Fruit fly (Drosophila melanogaster) whole organism, pupa: ENCODE results near the gene dpr3.

Source experiments
- CG10348 ChIP-seq: fragments of 200-800 bp; sonication (Bioruptor generic); IDR thresholded peaks from 2 replicates; pipeline ENCODE4 v1.3.6; 2022; ENCODE audit warnings: missing biosample characterization, missing genetic modification characterization
- CG12605 ChIP-seq: fragments of 200-800 bp; sonication (Bioruptor generic); IDR thresholded peaks from 2 replicates; pipeline ENCODE4 v1.3.6; 2022; ENCODE audit warnings: missing biosample characterization, missing genetic modification characterization
- CG13204 ChIP-seq: fragments of 200-800 bp; sonication (Bioruptor generic); optimal IDR thresholded peaks from 2 replicates; lab custom pipeline; 2018; ENCODE audit warnings: missing biosample characterization, mild to moderate bottlenecking, missing genetic modification characterization, moderate library complexity
- CG14655 ChIP-seq: fragments of 200-800 bp; sonication (Bioruptor generic); optimal IDR thresholded peaks from 3 replicates; lab custom pipeline; 2017; ENCODE audit warnings: mild to moderate bottlenecking, missing biosample characterization, missing genetic modification reagents, missing genetic modification characterization
- CG15710 ChIP-seq: fragments of 200-800 bp; sonication (Bioruptor generic); optimal IDR thresholded peaks from 2 replicates; lab custom pipeline; 2018; ENCODE audit warnings: missing biosample characterization, mild to moderate bottlenecking, missing genetic modification characterization, moderate library complexity
- CG17806 ChIP-seq: fragments of 200-800 bp; sonication (Bioruptor generic); optimal IDR thresholded peaks from 2 replicates; lab custom pipeline; 2018; ENCODE audit warnings: missing biosample characterization, mild to moderate bottlenecking, missing genetic modification characterization, moderate library complexity
- CG32121 ChIP-seq: fragments of 200-800 bp; sonication (Bioruptor generic); IDR thresholded peaks from 2 replicates; pipeline ENCODE4 v1.3.6; 2022; ENCODE audit warnings: missing biosample characterization, missing genetic modification characterization
- CG34367 ChIP-seq: fragments of 200-800 bp; sonication (Bioruptor generic); optimal IDR thresholded peaks from 2 replicates; lab custom pipeline; 2018; ENCODE audit warnings: missing biosample characterization, mild to moderate bottlenecking, missing genetic modification characterization
- CG4496 ChIP-seq: fragments of 200-800 bp; sonication (Bioruptor generic); IDR thresholded peaks from 3 replicates; pipeline ENCODE4 v1.3.6; 2022; ENCODE audit warnings: missing biosample characterization, missing genetic modification characterization
- CG8159 ChIP-seq: fragments of 200-800 bp; sonication (Bioruptor generic); optimal IDR thresholded peaks from 3 replicates; lab custom pipeline; 2018; ENCODE audit warnings: missing biosample characterization, mild to moderate bottlenecking, missing genetic modification characterization, moderate library complexity
- CG8301 ChIP-seq: fragments of 200-800 bp; sonication (Bioruptor generic); optimal IDR thresholded peaks from 2 replicates; lab custom pipeline; 2018; ENCODE audit warnings: missing biosample characterization, mild to moderate bottlenecking, missing genetic modification characterization
- CG9948 ChIP-seq: fragments of 200-800 bp; sonication (Bioruptor generic); optimal IDR thresholded peaks from 2 replicates; lab custom pipeline; 2018; ENCODE audit warnings: missing biosample characterization, mild to moderate bottlenecking, missing genetic modification characterization, moderate library complexity
- D1 ChIP-seq: fragments of 200-800 bp; sonication (Bioruptor generic); optimal IDR thresholded peaks from 2 replicates; lab custom pipeline; 2018; ENCODE audit warnings: missing biosample characterization, mild to moderate bottlenecking, missing genetic modification characterization, moderate library complexity
- EcR ChIP-seq: fragments of 200-800 bp; sonication (Bioruptor generic); optimal IDR thresholded peaks from 3 replicates; lab custom pipeline; 2019; ENCODE audit warnings: missing biosample characterization, missing genetic modification characterization, mild to moderate bottlenecking, moderate library complexity, missing genetic modification reagents
- Ets98B ChIP-seq: fragments of 200-800 bp; sonication (Bioruptor generic); IDR thresholded peaks from 2 replicates; pipeline ENCODE4 v1.3.6; 2022; ENCODE audit warnings: missing biosample characterization, missing genetic modification characterization
- Pif1A ChIP-seq: fragments of 200-800 bp; sonication (Bioruptor generic); optimal IDR thresholded peaks from 3 replicates; lab custom pipeline; 2016; ENCODE audit warnings: missing biosample characterization, missing genetic modification characterization
- Pif1B ChIP-seq: fragments of 200-800 bp; sonication (Bioruptor generic); optimal IDR thresholded peaks from 3 replicates; lab custom pipeline; 2016; ENCODE audit warnings: missing biosample characterization, missing genetic modification characterization
- Snoo ChIP-seq: fragments of 200-800 bp; sonication (Bioruptor generic); optimal IDR thresholded peaks from 3 replicates; lab custom pipeline; 2017; ENCODE audit warnings: missing biosample characterization, mild to moderate bottlenecking, missing genetic modification characterization, inconsistent platforms
- fd96Ca ChIP-seq: fragments of 200-800 bp; sonication (Bioruptor generic); IDR thresholded peaks from 3 replicates; pipeline ENCODE4 v1.3.6; 2022; ENCODE audit warnings: missing biosample characterization, missing genetic modification characterization
- gl ChIP-seq: fragments of 200-800 bp; sonication (Bioruptor generic); optimal IDR thresholded peaks from 2 replicates; lab custom pipeline; 2018; ENCODE audit warnings: missing biosample characterization, mild to moderate bottlenecking, missing genetic modification characterization
- rn ChIP-seq: fragments of 200-800 bp; sonication (Bioruptor generic); IDR thresholded peaks from 2 replicates; pipeline ENCODE4 v1.3.6; 2022; ENCODE audit warnings: missing biosample characterization, missing genetic modification characterization

The dpr3 gene

DNA sequence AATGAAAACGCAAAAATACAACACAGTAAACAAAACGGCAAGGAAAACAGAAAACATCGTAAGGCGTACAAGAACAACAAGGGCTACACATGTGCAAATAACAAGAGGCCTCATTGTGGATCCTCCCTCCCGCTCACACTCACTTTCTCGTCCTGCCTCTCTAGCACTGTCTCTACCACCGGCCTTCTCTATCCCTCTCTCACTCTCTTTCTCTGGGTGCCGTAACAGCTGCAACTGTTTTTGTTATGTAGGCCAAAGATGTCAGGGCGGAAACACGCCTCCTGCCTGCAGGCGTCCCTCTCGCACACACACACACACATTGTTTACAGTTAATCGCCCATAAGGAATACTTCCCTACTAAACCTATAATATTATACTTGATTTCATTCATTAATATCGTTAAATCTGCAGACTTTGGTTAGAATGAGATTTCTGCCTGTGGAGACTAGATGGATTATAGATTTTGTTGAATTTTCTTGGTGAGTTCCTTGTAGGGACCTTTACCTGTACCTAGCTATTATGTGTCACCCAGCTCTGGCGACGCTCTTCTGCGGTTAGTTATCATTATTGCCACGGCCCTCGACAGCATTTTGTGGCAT is 95.7 kb downstream of the dpr3 start:
- TF ChIP-seq CG10348 (no peak), CG32121 (no peak), CG8159 (tag; lab: Kevin White, UChicago) (peak; percentile 13), CG4496 (peak; percentile 41; the same call in 1 of the 3 replicates), Ets98B (GFP tag; lab: Robert Waterston, UW) (no peak), CG34367 (no peak), Pif1A (GFP tag; lab: Kevin White, UChicago) (no peak), CG15710 (tag; lab: Kevin White, UChicago) (peak; percentile 10), D1 (tag; lab: Kevin White, UChicago) (no peak), CG17806 (tag; lab: Kevin White, UChicago) (no peak)

DNA sequence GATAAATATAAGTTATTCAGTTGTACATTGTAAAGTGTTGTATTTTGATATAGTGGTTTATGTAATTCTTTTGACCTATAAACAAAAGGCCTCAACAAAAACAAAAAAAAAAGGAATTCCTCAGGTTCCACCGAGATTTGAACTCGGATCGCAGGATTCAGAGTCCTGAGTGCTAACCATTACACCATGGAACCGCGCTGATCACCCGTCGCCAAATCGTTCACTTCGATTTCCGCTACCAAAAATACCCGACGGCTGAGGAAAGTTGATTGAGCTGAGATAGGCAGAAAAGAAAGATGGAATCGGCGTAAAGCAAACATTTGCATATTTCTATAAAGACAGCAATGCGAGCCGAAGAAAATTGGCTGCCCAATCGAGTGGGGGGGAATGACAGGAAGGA is 96.6 kb downstream of the dpr3 start:
- TF ChIP-seq CG15710 (tag; lab: Kevin White, UChicago), result no peak
- no peak for TF ChIP-seq rn (GFP tag; lab: Robert Waterston, UW)
- no peak for TF ChIP-seq fd96Ca (GFP tag; lab: Robert Waterston, UW)
- no peak for TF ChIP-seq Pif1B (GFP tag; lab: Kevin White, UChicago)
- TF ChIP-seq CG14655 (GFP tag; lab: Kevin White, UChicago), result no peak
- TF ChIP-seq gl (tag; lab: Kevin White, UChicago), result no peak
- TF ChIP-seq CG32121, result no peak
- no peak for TF ChIP-seq CG9948 (tag; lab: Kevin White, UChicago)
- no peak for TF ChIP-seq Pif1A (GFP tag; lab: Kevin White, UChicago)
- TF ChIP-seq CG17806 (tag; lab: Kevin White, UChicago), result no peak
- TF ChIP-seq Ets98B (GFP tag; lab: Robert Waterston, UW), result no peak
- no peak for TF ChIP-seq CG12605 (GFP tag; lab: Robert Waterston, UW)

DNA sequence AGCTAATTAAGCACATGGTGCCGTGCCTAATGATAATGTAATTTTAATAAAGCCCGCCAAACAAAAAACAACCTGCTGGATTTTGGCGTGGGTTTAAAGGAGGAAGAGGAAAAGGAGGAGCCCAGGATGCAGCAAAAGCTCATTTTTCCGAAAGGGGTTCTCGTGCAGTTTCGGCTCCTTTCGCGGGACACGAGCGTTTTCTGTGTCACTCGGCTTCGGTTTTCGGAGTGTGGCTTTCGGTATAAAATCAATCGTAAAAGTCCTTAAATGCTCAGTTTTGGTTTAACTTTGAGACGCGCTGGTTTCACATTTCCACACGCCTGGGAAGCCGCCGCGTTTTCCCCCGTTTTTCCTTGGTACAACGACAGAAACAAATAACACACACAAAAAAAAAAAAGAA is 98.2 kb downstream of the dpr3 start:
- no peak for TF ChIP-seq CG17806 (tag; lab: Kevin White, UChicago)
- TF ChIP-seq CG4496, result no peak
- no peak for TF ChIP-seq rn (GFP tag; lab: Robert Waterston, UW)
- no peak for TF ChIP-seq gl (tag; lab: Kevin White, UChicago)
- TF ChIP-seq CG8159 (tag; lab: Kevin White, UChicago), result no peak
- no peak for TF ChIP-seq CG12605 (GFP tag; lab: Robert Waterston, UW)
- no peak for TF ChIP-seq CG10348
- TF ChIP-seq CG34367, result no peak
- TF ChIP-seq EcR (GFP tag; lab: Kevin White, UChicago), result no peak
- no peak for TF ChIP-seq fd96Ca (GFP tag; lab: Robert Waterston, UW)
- TF ChIP-seq Pif1B (GFP tag; lab: Kevin White, UChicago), result no peak
- TF ChIP-seq CG14655 (GFP tag; lab: Kevin White, UChicago), result no peak
- TF ChIP-seq D1 (tag; lab: Kevin White, UChicago), result no peak
- no peak for TF ChIP-seq CG13204 (GFP tag; lab: Kevin White, UChicago)
- no peak for TF ChIP-seq CG8301 (tag; lab: Kevin White, UChicago)
- no peak for TF ChIP-seq CG15710 (tag; lab: Kevin White, UChicago)
- TF ChIP-seq Snoo (tag; lab: Kevin White, UChicago), result no peak
- TF ChIP-seq Ets98B (GFP tag; lab: Robert Waterston, UW), result no peak
- TF ChIP-seq, all 21 proteins: peak for 0

DNA sequence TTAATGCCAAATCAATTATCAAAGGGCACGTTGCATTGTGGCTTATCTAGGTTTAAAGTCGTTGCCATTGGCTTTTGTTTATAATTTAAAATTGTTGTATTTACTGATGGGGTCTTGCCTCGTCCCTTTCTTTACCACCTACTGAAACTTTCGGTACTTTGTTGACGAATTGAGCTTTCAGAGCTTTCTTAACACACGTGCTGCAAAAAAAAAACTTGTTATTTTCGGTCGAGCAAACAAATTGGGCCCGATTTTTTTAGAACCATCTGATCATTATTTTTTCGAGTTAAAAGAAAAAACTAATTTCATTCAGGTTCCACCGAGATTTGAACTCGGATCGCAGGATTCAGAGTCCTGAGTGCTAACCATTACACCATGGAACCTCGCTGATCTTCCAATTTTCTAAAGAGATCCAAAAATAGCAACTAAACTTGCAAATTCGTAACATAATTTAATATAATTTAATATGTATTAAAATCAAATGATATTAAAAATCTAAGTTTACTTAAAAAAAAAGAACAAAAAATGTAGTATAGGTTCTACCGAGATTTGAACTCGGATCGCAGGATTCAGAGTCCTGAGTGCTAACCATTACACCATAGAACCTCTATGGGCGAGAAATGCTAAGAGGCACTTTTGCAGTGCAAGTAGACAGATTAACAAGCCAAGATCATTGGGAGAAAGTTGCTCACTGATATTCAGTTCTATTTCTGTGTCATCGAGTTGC is 99.2 kb downstream of the dpr3 start:
- no peak for TF ChIP-seq CG10348
- TF ChIP-seq CG17806 (tag; lab: Kevin White, UChicago), result no peak
- TF ChIP-seq CG9948 (tag; lab: Kevin White, UChicago), result no peak
- no peak for TF ChIP-seq Pif1A (GFP tag; lab: Kevin White, UChicago)
- no peak for TF ChIP-seq CG14655 (GFP tag; lab: Kevin White, UChicago)
- no peak for TF ChIP-seq CG4496
- no peak for TF ChIP-seq gl (tag; lab: Kevin White, UChicago)
- TF ChIP-seq CG8159 (tag; lab: Kevin White, UChicago), result no peak
- no peak for TF ChIP-seq CG32121
- TF ChIP-seq CG15710 (tag; lab: Kevin White, UChicago), result no peak
- TF ChIP-seq rn (GFP tag; lab: Robert Waterston, UW), result no peak
- TF ChIP-seq CG8301 (tag; lab: Kevin White, UChicago), result no peak
- TF ChIP-seq CG34367, result no peak
- TF ChIP-seq Snoo (tag; lab: Kevin White, UChicago), result no peak
- no peak for TF ChIP-seq fd96Ca (GFP tag; lab: Robert Waterston, UW)
- no peak for TF ChIP-seq CG12605 (GFP tag; lab: Robert Waterston, UW)
- TF ChIP-seq, all 21 proteins: peak for 0

DNA sequence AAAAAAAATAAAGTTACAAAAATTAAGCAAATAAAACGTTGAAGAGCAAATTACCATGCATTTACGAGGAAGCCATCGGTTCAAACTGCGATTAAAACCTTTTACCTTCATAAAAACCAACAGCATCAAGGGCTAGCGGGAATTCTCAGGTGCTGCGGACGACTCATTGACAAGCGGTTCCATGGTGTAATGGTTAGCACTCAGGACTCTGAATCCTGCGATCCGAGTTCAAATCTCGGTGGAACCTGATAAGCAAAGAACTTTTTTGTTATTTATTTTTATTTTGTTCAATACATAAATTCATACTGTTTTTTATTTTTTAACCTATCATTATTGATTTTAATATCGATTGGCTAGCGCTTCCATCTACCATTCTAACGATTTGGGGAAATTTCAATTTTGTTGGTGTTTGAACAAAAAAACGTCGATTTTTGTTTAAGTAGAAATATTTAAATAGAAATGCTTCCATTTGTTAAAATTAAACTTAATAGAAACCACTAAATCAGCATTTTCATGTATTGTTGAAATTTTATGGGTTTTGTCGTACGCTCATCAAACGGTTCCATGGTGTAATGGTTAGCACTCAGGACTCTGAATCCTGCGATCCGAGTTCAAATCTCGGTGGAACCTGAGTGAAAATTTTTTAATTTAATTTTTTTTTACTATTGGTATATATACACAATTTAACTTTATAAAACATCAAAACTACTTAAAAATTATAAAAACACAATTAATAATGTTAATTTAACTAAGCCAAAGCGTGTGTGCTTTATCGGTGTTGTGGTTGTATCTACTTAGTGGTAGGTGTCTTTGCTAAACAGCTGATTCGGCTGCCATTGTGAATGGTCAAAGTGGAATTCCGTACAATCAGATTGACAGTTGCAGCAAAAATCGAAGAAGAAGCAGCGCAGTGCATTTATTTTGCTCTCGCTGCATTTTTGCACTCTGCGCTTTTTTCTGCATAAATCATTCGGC is 100.4 kb downstream of the dpr3 start, which contains the start of gene CG4238:
Gene CG4238, plus strand, starts transcription at position 880 of the 975 bp plus-strand sequence.
- TF ChIP-seq D1 (tag; lab: Kevin White, UChicago) (peak; percentile 9), CG15710 (tag; lab: Kevin White, UChicago) (no peak)
